Fruit fly (Drosophila melanogaster) whole organism, embryonic: ENCODE results near the gene cni.

Experiments
- Adf1 ChIP-seq: fragments of 200-800 bp; sonication (Bioruptor generic); IDR thresholded peaks from 2 replicates; pipeline ENCODE4 v1.3.6; 2022; ENCODE audit warnings: missing biosample characterization, missing genetic modification characterization
- CG10431 ChIP-seq: fragments of 200-800 bp; sonication (Bioruptor generic); optimal IDR thresholded peaks from 3 replicates; lab custom pipeline; 2018; ENCODE audit warnings: missing biosample characterization, mild to moderate bottlenecking, missing genetic modification characterization
- CG10543 ChIP-seq: fragments of 200-800 bp; sonication (Bioruptor generic); optimal IDR thresholded peaks from 3 replicates; lab custom pipeline; 2017; ENCODE audit warnings: missing biosample characterization, mild to moderate bottlenecking, missing genetic modification characterization, moderate library complexity
- CG11093 ChIP-seq: fragments of 200-800 bp; sonication (Bioruptor generic); IDR thresholded peaks from 3 replicates; pipeline ENCODE4 v1.3.6; 2022; ENCODE audit warnings: missing biosample characterization, missing genetic modification characterization
- CG11723 ChIP-seq: fragments of 200-800 bp; sonication (Bioruptor generic); optimal IDR thresholded peaks from 2 replicates; lab custom pipeline; 2017; ENCODE audit warnings: missing biosample characterization, mild to moderate bottlenecking, missing genetic modification characterization
- CG13424 ChIP-seq: fragments of 200-800 bp; sonication (Bioruptor generic); optimal IDR thresholded peaks from 2 replicates; lab custom pipeline; 2019; ENCODE audit warnings: missing biosample characterization, mild to moderate bottlenecking, missing genetic modification characterization, moderate library complexity
- CG14014 ChIP-seq: fragments of 200-800 bp; sonication (Bioruptor generic); IDR thresholded peaks from 2 replicates; pipeline ENCODE4 v1.3.6; 2022; ENCODE audit warnings: missing biosample characterization, missing genetic modification characterization
- CG16815 ChIP-seq: fragments of 200-800 bp; sonication (Bioruptor generic); optimal IDR thresholded peaks from 3 replicates; lab custom pipeline; 2017; ENCODE audit warnings: missing biosample characterization, mild to moderate bottlenecking, missing genetic modification characterization
- CG17385 ChIP-seq: fragments of 200-800 bp; sonication (Bioruptor generic); optimal IDR thresholded peaks from 3 replicates; lab custom pipeline; 2018; ENCODE audit warnings: missing biosample characterization, mild to moderate bottlenecking, missing genetic modification characterization
- CG1792 ChIP-seq: fragments of 200-800 bp; sonication (Bioruptor generic); optimal IDR thresholded peaks from 2 replicates; lab custom pipeline; 2016; ENCODE audit warnings: missing biosample characterization, missing genetic modification characterization
- CG31388 ChIP-seq: fragments of 200-800 bp; sonication (Bioruptor generic); optimal IDR thresholded peaks from 2 replicates; lab custom pipeline; 2016; ENCODE audit warnings: missing biosample characterization, missing genetic modification characterization
- CG4404 ChIP-seq: fragments of 200-800 bp; sonication (Bioruptor generic); IDR thresholded peaks from 2 replicates; pipeline ENCODE4 v1.3.6; 2022; ENCODE audit warnings: missing biosample characterization, missing genetic modification characterization
- CG7963 ChIP-seq: fragments of 200-800 bp; sonication (Bioruptor generic); IDR thresholded peaks from 3 replicates; pipeline ENCODE4 v1.3.6; 2022; ENCODE audit warnings: missing biosample characterization, missing genetic modification characterization; ENCODE audit not compliant: partially characterized antibody
- CG9215 ChIP-seq: fragments of 200-800 bp; sonication (Bioruptor generic); IDR thresholded peaks from 2 replicates; pipeline ENCODE4 v1.3.6; 2022; ENCODE audit warnings: missing biosample characterization, missing genetic modification characterization
- CG9437 ChIP-seq: fragments of 200-800 bp; sonication (Bioruptor generic); optimal IDR thresholded peaks from 2 replicates; lab custom pipeline; 2018; ENCODE audit warnings: missing biosample characterization, mild to moderate bottlenecking, missing genetic modification characterization
- CG9609 ChIP-seq: fragments of 200-800 bp; sonication (Bioruptor generic); optimal IDR thresholded peaks from 3 replicates; lab custom pipeline; 2016; ENCODE audit warnings: missing biosample characterization, missing genetic modification characterization
- CTCF ChIP-seq: fragments of 200-800 bp; sonication (Bioruptor generic); optimal IDR thresholded peaks from 2 replicates; lab custom pipeline; 2017; ENCODE audit warnings: missing biosample characterization, mild to moderate bottlenecking, missing genetic modification characterization, moderate library complexity
- D19B ChIP-seq: fragments of 200-800 bp; sonication (Bioruptor generic); optimal IDR thresholded peaks from 2 replicates; lab custom pipeline; 2017; ENCODE audit warnings: missing biosample characterization, mild to moderate bottlenecking, missing genetic modification characterization
- Dll ChIP-seq: fragments of 200-800 bp; sonication (Bioruptor generic); IDR thresholded peaks from 4 replicates; pipeline ENCODE4 v1.3.6; 2022; ENCODE audit warnings: missing biosample characterization, missing genetic modification characterization; ENCODE audit not compliant: partially characterized antibody
- E2f1 ChIP-seq: fragments of 200-800 bp; sonication (Bioruptor generic); IDR thresholded peaks from 2 replicates; pipeline ENCODE4 v1.3.6; 2022; ENCODE audit warnings: missing biosample characterization, missing genetic modification characterization
- Eip74EF ChIP-seq, 2 experiments: fragments of 200-800 bp in 1 of 2; fragments of >200 bp in 1 of 2; sonication (Bioruptor generic) in 1 of 2; optimal IDR thresholded peaks; 2 replicates each; lab custom pipeline; 2017 to 2019; ENCODE audit warnings: missing biosample characterization in 2 of 2, missing genetic modification characterization in 2 of 2, mild to moderate bottlenecking in 1 of 2, moderate library complexity in 1 of 2
- Fer2 ChIP-seq: fragments of 200-800 bp; sonication (Bioruptor generic); optimal IDR thresholded peaks from 2 replicates; lab custom pipeline; 2018; ENCODE audit warnings: missing biosample characterization, mild to moderate bottlenecking, missing genetic modification characterization, moderate library complexity
- Gug ChIP-seq: fragments of 200-800 bp; sonication (Bioruptor generic); IDR thresholded peaks from 4 replicates; pipeline ENCODE4 v1.3.6; 2022; ENCODE audit warnings: missing biosample characterization, missing genetic modification characterization
- HmgD ChIP-seq: fragments of 200-800 bp; sonication (Bioruptor generic); optimal IDR thresholded peaks from 3 replicates; lab custom pipeline; 2016; ENCODE audit warnings: missing biosample characterization, missing genetic modification characterization
- NC2β ChIP-seq: fragments of 200-800 bp; sonication (Bioruptor generic); optimal IDR thresholded peaks from 2 replicates; lab custom pipeline; 2016; ENCODE audit warnings: missing biosample characterization, missing genetic modification characterization
- Nf-YC ChIP-seq: fragments of 200-800 bp; optimal IDR thresholded peaks from 3 replicates; lab custom pipeline; 2019; ENCODE audit warnings: missing biosample characterization, mild to moderate bottlenecking, missing genetic modification characterization, moderate library complexity
- Rx ChIP-seq: fragments of 200-800 bp; sonication (Bioruptor generic); IDR thresholded peaks from 2 replicates; pipeline ENCODE4 v1.3.6; 2022; ENCODE audit warnings: missing biosample characterization, missing genetic modification characterization
- Six4 ChIP-seq: fragments of 200-800 bp; sonication (Bioruptor generic); optimal IDR thresholded peaks from 2 replicates; lab custom pipeline; 2016; ENCODE audit warnings: missing biosample characterization, missing genetic modification characterization
- Taf1 ChIP-seq: fragments of 200-800 bp; sonication (Bioruptor generic); IDR thresholded peaks from 2 replicates; pipeline ENCODE4 v1.3.6; 2022; ENCODE audit warnings: missing biosample characterization, missing genetic modification characterization
- cad ChIP-seq: fragments of >200 bp; optimal IDR thresholded peaks from 2 replicates; lab custom pipeline; 2017; ENCODE audit warnings: missing biosample characterization, missing genetic modification characterization
- crp ChIP-seq, 2 experiments: fragments of 200-800 bp; sonication (Bioruptor generic); optimal IDR thresholded peaks; 2 replicates in 1 of 2; 3 replicates in 1 of 2; lab custom pipeline; 2017; ENCODE audit warnings: missing biosample characterization in 2 of 2, missing genetic modification characterization in 2 of 2, mild to moderate bottlenecking in 1 of 2, moderate library complexity in 1 of 2
- dm ChIP-seq: fragments of 200-800 bp; sonication (Bioruptor generic); optimal IDR thresholded peaks from 3 replicates; lab custom pipeline; 2016; ENCODE audit warnings: missing biosample characterization, missing genetic modification characterization
- dysf ChIP-seq: fragments of 200-800 bp; sonication (Bioruptor generic); IDR thresholded peaks from 3 replicates; pipeline ENCODE4 v1.3.6; 2022; ENCODE audit warnings: missing biosample characterization, missing genetic modification characterization
- ewg ChIP-seq: fragments of 200-800 bp; sonication (Bioruptor generic); optimal IDR thresholded peaks from 3 replicates; lab custom pipeline; 2017; ENCODE audit warnings: mild to moderate bottlenecking, missing biosample characterization, missing genetic modification reagents, missing genetic modification characterization
- ftz-f1 ChIP-seq: fragments of 200-800 bp; sonication (Bioruptor generic); optimal IDR thresholded peaks from 2 replicates; lab custom pipeline; 2016; ENCODE audit warnings: missing biosample characterization, missing genetic modification characterization
- gem ChIP-seq: fragments of 200-800 bp; sonication (Bioruptor generic); optimal IDR thresholded peaks from 2 replicates; lab custom pipeline; 2019; ENCODE audit warnings: missing biosample characterization, mild to moderate bottlenecking, missing genetic modification characterization, moderate library complexity
- gfzf ChIP-seq: fragments of 200-800 bp; sonication (Bioruptor generic); optimal IDR thresholded peaks from 2 replicates; lab custom pipeline; 2016; ENCODE audit warnings: missing biosample characterization, mild to moderate bottlenecking, missing genetic modification characterization, moderate library complexity
- gsb-n ChIP-seq: fragments of 200-800 bp; sonication (Bioruptor generic); optimal IDR thresholded peaks from 3 replicates; lab custom pipeline; 2018; ENCODE audit warnings: missing biosample characterization, mild to moderate bottlenecking, missing genetic modification characterization
- hb ChIP-seq: fragments of 200-800 bp; sonication (Bioruptor generic); IDR thresholded peaks from 3 replicates; pipeline ENCODE4 v1.3.6; 2022; ENCODE audit warnings: missing biosample characterization, missing genetic modification characterization; ENCODE audit not compliant: partially characterized antibody
- jing ChIP-seq: fragments of 200-800 bp; sonication (Bioruptor generic); optimal IDR thresholded peaks from 2 replicates; lab custom pipeline; 2018; ENCODE audit warnings: missing biosample characterization, mild to moderate bottlenecking, missing genetic modification characterization
- ken ChIP-seq: fragments of 200-800 bp; sonication (Bioruptor generic); IDR thresholded peaks from 3 replicates; pipeline ENCODE4 v1.3.6; 2022; ENCODE audit warnings: missing biosample characterization, missing genetic modification characterization
- knrl ChIP-seq: fragments of 200-800 bp; sonication (Bioruptor generic); IDR thresholded peaks from 3 replicates; pipeline ENCODE4 v1.3.6; 2022; ENCODE audit warnings: missing biosample characterization, missing genetic modification characterization; ENCODE audit not compliant: partially characterized antibody
- psq ChIP-seq: fragments of 200-800 bp; sonication (Bioruptor generic); optimal IDR thresholded peaks from 2 replicates; lab custom pipeline; 2017; ENCODE audit warnings: missing biosample characterization, missing genetic modification characterization
- pzg ChIP-seq: fragments of 200-800 bp; sonication (Bioruptor generic); optimal IDR thresholded peaks from 3 replicates; lab custom pipeline; 2018; ENCODE audit warnings: missing biosample characterization, mild to moderate bottlenecking, missing genetic modification characterization, moderate library complexity
- salm ChIP-seq: fragments of 200-800 bp; sonication (Bioruptor generic); optimal IDR thresholded peaks from 2 replicates; lab custom pipeline; 2018; ENCODE audit warnings: missing biosample characterization, mild to moderate bottlenecking, missing genetic modification characterization
- tgo ChIP-seq: fragments of 200-800 bp; sonication (Bioruptor generic); IDR thresholded peaks from 3 replicates; pipeline ENCODE4 v1.3.6; 2022; ENCODE audit warnings: missing biosample characterization, missing genetic modification characterization
- unpg ChIP-seq: fragments of 200-800 bp; sonication (Bioruptor generic); optimal IDR thresholded peaks from 3 replicates; lab custom pipeline; 2018; ENCODE audit warnings: missing biosample characterization, mild to moderate bottlenecking, missing genetic modification characterization, moderate library complexity
- zf30C ChIP-seq: fragments of 200-800 bp; sonication (Bioruptor generic); optimal IDR thresholded peaks from 3 replicates; lab custom pipeline; 2018; ENCODE audit warnings: missing biosample characterization, mild to moderate bottlenecking, missing genetic modification characterization
- zfh1 ChIP-seq: fragments of 200-800 bp; sonication (Bioruptor generic); IDR thresholded peaks from 3 replicates; pipeline ENCODE4 v1.3.6; 2022; ENCODE audit warnings: missing biosample characterization, missing genetic modification characterization
- zfh2 ChIP-seq: fragments of 200-800 bp; sonication (Bioruptor generic); optimal IDR thresholded peaks from 2 replicates; lab custom pipeline; 2016; ENCODE audit warnings: missing biosample characterization, missing genetic modification characterization

cni gene

DNA sequence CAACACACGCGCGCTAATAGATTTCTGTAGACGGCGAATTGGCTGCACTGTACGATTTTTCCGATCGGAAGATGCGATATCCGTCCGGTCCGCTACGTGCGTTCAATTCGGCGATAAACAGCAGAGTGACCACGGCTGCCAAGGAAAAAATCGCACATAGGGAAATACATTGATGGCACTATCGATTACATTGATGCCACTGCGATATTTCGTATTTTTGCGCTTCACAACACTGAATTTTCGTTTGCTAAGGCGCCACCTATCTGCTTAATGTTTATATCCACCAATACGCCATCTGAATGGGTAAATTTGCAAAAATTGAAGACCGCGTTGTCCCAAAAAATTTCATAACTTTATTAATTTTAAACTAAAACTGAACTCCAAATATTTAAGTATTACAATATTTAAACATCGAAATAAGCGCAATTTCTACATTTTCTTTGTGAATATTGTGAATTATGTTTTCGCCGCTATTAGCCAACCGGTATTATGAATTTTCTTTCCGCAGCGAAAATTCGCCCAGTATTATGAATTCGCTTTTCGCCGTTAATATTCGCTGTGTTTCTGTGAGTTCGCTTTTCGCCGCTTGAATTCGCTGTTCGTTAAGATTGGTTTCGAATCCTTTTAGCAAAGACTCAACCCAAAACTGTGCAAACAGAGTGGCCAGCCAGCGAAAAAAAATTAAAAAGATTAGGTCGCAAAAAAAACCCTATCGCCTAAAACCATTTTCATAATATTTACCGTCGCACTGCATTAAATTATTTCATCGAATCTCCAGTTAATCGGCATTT, 22.7 kb downstream of the cni start, which contains the start of the genes crp and pkaap (continued):
- TF ChIP-seq jing (GFP tag; lab: Kevin White, UChicago): peak; percentile 51
- TF ChIP-seq CG16815: peak; percentile 52
- peak; percentile 86 for TF ChIP-seq NC2β (GFP tag; lab: Kevin White, UChicago)
- no peak for TF ChIP-seq Dll
- peak; percentile 46 for TF ChIP-seq CG13424 (tag; lab: Kevin White, UChicago)
- peak; percentile 66 for TF ChIP-seq CG31388 (GFP tag; lab: Kevin White, UChicago)
- TF ChIP-seq gem (tag; lab: Kevin White, UChicago): no peak
- TF ChIP-seq CG9437 (GFP tag; lab: Kevin White, UChicago): no peak
- TF ChIP-seq zf30C (GFP tag; lab: Kevin White, UChicago): peak; percentile 71
- no peak for TF ChIP-seq CG14014 (GFP tag; lab: Robert Waterston, UW)
- TF ChIP-seq Rx (GFP tag; lab: Robert Waterston, UW): no peak
- no peak for TF ChIP-seq Taf1 (GFP tag; lab: Robert Waterston, UW)
- TF ChIP-seq unpg (GFP tag; lab: Kevin White, UChicago): peak; percentile 74
- peak; percentile 40 for TF ChIP-seq Nf-YC
- TF ChIP-seq CG4404 (GFP tag; lab: Robert Waterston, UW): no peak
- no peak for TF ChIP-seq hb (GFP tag; lab: Robert Waterston, UW)
- peak; percentile 68 for TF ChIP-seq CG10431
- no peak for TF ChIP-seq knrl
- TF ChIP-seq CTCF (GFP tag; lab: Kevin White, UChicago): peak; percentile 100
- TF ChIP-seq dysf (GFP tag; lab: Robert Waterston, UW): no peak
- TF ChIP-seq ftz-f1 (GFP tag; lab: Kevin White, UChicago): peak; percentile 60
- TF ChIP-seq tgo: no peak
- no peak for TF ChIP-seq E2f1 (GFP tag; lab: Robert Waterston, UW)
- TF ChIP-seq CG17385 (GFP tag; lab: Kevin White, UChicago): peak; percentile 54
- peak; percentile 86 for TF ChIP-seq CG10543 (GFP tag; lab: Kevin White, UChicago)
- TF ChIP-seq CG1792 (GFP tag; lab: Kevin White, UChicago): peak; percentile 74
- TF ChIP-seq pzg: peak; percentile 97
- TF ChIP-seq psq (GFP tag; lab: Kevin White, UChicago): peak; percentile 12
- TF ChIP-seq ken (GFP tag; lab: Robert Waterston, UW): no peak
- TF ChIP-seq Fer2 (tag; lab: Kevin White, UChicago): peak; percentile 42
- peak; percentile 40 for TF ChIP-seq salm
- TF ChIP-seq HmgD (GFP tag; lab: Kevin White, UChicago): peak; percentile 85
- peak; percentile 2 to 78 for TF ChIP-seq crp (GFP tag; optimal IDR thresholded peaks at IDR 0.05; lab: Kevin White, UChicago)
- TF ChIP-seq ewg (GFP tag; lab: Kevin White, UChicago): peak; percentile 43
- no peak for TF ChIP-seq cad (GFP tag; lab: Kevin White, UChicago)
- TF ChIP-seq CG11093 (GFP tag; lab: Robert Waterston, UW): peak; percentile 55; the same call in 2 of the 3 replicates
- TF ChIP-seq Gug (GFP tag; lab: Robert Waterston, UW): peak; percentile 81
- TF ChIP-seq Six4 (GFP tag; lab: Kevin White, UChicago): peak; percentile 66
- no peak for TF ChIP-seq CG7963 (GFP tag; lab: Robert Waterston, UW)
- peak; percentile 75 for TF ChIP-seq CG9609 (GFP tag; lab: Kevin White, UChicago)
- TF ChIP-seq zfh1 (GFP tag; lab: Robert Waterston, UW): no peak
- peak; percentile 3 for TF ChIP-seq D19B (GFP tag; lab: Kevin White, UChicago)
- TF ChIP-seq zfh2 (GFP tag; lab: Kevin White, UChicago): peak; percentile 84
- TF ChIP-seq Adf1 (GFP tag; lab: Robert Waterston, UW): no peak
- TF ChIP-seq gsb-n (tag; lab: Kevin White, UChicago): peak; percentile 52
- peak; percentile 89 for TF ChIP-seq dm (GFP tag; lab: Kevin White, UChicago)
- TF ChIP-seq CG9215: no peak
- peak; percentile 23 for TF ChIP-seq CG11723
- TF ChIP-seq gfzf (GFP tag; lab: Kevin White, UChicago): peak; percentile 98
- TF ChIP-seq Eip74EF (GFP tag; optimal IDR thresholded peaks at IDR 0.05; lab: Kevin White, UChicago): peak in 1 of 2 experiments; percentile 59
